Fruit fly (Drosophila melanogaster): ENCODE data around the gene obst-H.
A peak's percentile ranks its signal among the peaks of the same experiment; 100 is the strongest.

obst-H gene

dm6 chr3L:15566484-15566955 is 37.5 kb upstream of the obst-H start (continued):
- TF ChIP-seq dimm (GFP tag; IDR thresholded peaks at IDR 0.05) (no peak), CG18262 (tag; optimal IDR thresholded peaks at IDR 0.05) (peak; percentile 48), E2f2 (GFP tag; IDR thresholded peaks at IDR 0.05) (no peak), CG11093 (GFP tag; IDR thresholded peaks at IDR 0.05) (0 out of 3 replicates have a peak, but pooled peaks have one; percentile 25), CG14050 (GFP tag; IDR thresholded peaks at IDR 0.05) (0 out of 3 replicates have a peak, but pooled peaks have one; percentile 31), maf-S (GFP tag; optimal IDR thresholded peaks at IDR 0.05) (peak; percentile 44), jumu (GFP tag; optimal IDR thresholded peaks at IDR 0.05) (peak; percentile 42), bowl (GFP tag; IDR thresholded peaks at IDR 0.05) (peak; percentile 36; the same call in 1 of the 2 replicates), CG10209 (GFP tag; optimal IDR thresholded peaks at IDR 0.05) (peak; percentile 80), CG6683 (GFP tag; optimal IDR thresholded peaks at IDR 0.05) (peak; percentile 42), Hmr (GFP tag; optimal IDR thresholded peaks at IDR 0.05) (peak; percentile 91), chinmo (GFP tag; IDR thresholded peaks at IDR 0.05; ENCODE audit: partially characterized antibody) (0 out of 4 replicates have a peak, but pooled peaks have one; percentile 44), CG1647 (GFP tag; optimal IDR thresholded peaks at IDR 0.05) (peak; percentile 30), sens (GFP tag) (peak; percentile 88), Adf1 (GFP tag; IDR thresholded peaks at IDR 0.05) (peak; percentile 31; the same call in 1 of the 2 replicates), CG6254 (GFP tag; optimal IDR thresholded peaks at IDR 0.05) (no peak), eyg (GFP tag; optimal IDR thresholded peaks at IDR 0.05) (peak; percentile 58), CG3847 (GFP tag; IDR thresholded peaks at IDR 0.05) (peak; percentile 47), ind (GFP tag; optimal IDR thresholded peaks at IDR 0.05) (no peak), fd3F (GFP tag; optimal IDR thresholded peaks at IDR 0.05) (peak; percentile 66), ATbp (GFP tag; optimal IDR thresholded peaks at IDR 0.05) (peak; percentile 88), bsh (GFP tag; optimal IDR thresholded peaks at IDR 0.05) (peak in 1 of 2 experiments; percentile 56), CG2129 (GFP tag; IDR thresholded peaks at IDR 0.05; ENCODE audit: partially characterized antibody) (no peak), zfh2 (GFP tag; optimal IDR thresholded peaks at IDR 0.05) (no peak), Mad (GFP tag; optimal IDR thresholded peaks at IDR 0.05) (peak; percentile 22), CG17186 (GFP tag; optimal IDR thresholded peaks at IDR 0.05) (no peak), BEAF-32 (GFP tag; optimal IDR thresholded peaks at IDR 0.05) (no peak), Chrac-16 (GFP tag; optimal IDR thresholded peaks at IDR 0.05) (no peak), ash1 (GFP tag; optimal IDR thresholded peaks at IDR 0.05) (peak; percentile 52), dpn (GFP tag; optimal IDR thresholded peaks at IDR 0.05) (no peak), dati (GFP tag; IDR thresholded peaks at IDR 0.05) (no peak), Hsf (GFP tag; optimal IDR thresholded peaks at IDR 0.05) (no peak), CrebB (tag; optimal IDR thresholded peaks at IDR 0.05) (peak; percentile 90), CG12769 (tag; optimal IDR thresholded peaks at IDR 0.05) (peak; percentile 96), CG4424 (GFP tag; optimal IDR thresholded peaks at IDR 0.05) (no peak), gfzf (GFP tag; optimal IDR thresholded peaks at IDR 0.05) (no peak), salm (tag; optimal IDR thresholded peaks at IDR 0.05) (peak; percentile 53), CG11398 (GFP tag; optimal IDR thresholded peaks at IDR 0.05) (peak; percentile 61), CG31388 (GFP tag; optimal IDR thresholded peaks at IDR 0.05) (no peak), Dad (GFP tag; optimal IDR thresholded peaks at IDR 0.05) (peak; percentile 22), pzg (GFP tag; optimal IDR thresholded peaks at IDR 0.05) (no peak), CG11560 (tag; IDR thresholded peaks at IDR 0.05) (no peak), CG33557 (GFP tag; optimal IDR thresholded peaks at IDR 0.05) (peak; percentile 74), trh (GFP tag; optimal IDR thresholded peaks at IDR 0.05) (no peak), corto (GFP tag; optimal IDR thresholded peaks at IDR 0.05) (no peak), zf30C (GFP tag; optimal IDR thresholded peaks at IDR 0.05) (no peak), insv (GFP tag; optimal IDR thresholded peaks at IDR 0.05) (peak in 1 of 2 experiments; percentile 53), CG6854 (GFP tag; optimal IDR thresholded peaks at IDR 0.05) (peak; percentile 73), CG8359 (GFP tag; optimal IDR thresholded peaks at IDR 0.05; ENCODE audit: borderline replicate concordance) (peak; percentile 42), CG7928 (GFP tag; optimal IDR thresholded peaks at IDR 0.05) (peak; percentile 57)

All from whole organism, embryonic.